In the genomic region with DNA sequence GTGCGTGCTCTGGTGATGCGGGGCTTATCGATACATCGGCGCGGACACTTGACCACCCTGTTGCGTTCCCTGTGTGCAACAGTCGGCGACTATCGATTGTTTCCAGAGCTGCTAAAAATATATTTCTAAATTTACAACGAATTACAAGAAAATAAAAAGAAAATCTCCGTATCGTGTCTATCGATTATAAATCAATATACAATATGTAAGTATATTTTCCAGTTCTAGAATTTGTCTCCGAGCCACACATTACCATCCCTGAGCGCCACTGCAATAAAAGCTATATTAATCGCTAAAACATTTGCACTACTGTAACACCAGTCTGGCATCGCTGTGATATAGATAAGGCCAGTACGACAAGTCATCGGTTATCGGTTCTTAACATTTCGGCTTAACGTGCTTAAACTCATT, we compare ENCODE assay signal across 5 fruit fly cellular contexts.
TF ChIP-seq lines count a peak whose summit lies in the region.

TSS of gene Kat60 (minus strand) at position 13 of the 411 bp plus-strand sequence.
TSS of gene Mms19 (plus strand) at position 347 of the 411 bp plus-strand sequence.

- TF ChIP-seq CTCF in whole organism, embryonic (GFP tag; optimal IDR thresholded peaks at IDR 0.05; lab: Kevin White, UChicago) = no peak

TF ChIP-seq in whole organism, adult, 20 proteins besides CTCF, POLR2A, EP300 and RAD21 (continues in another document):
- TF ChIP-seq cnc (optimal IDR thresholded peaks at IDR 0.05; lab: Kevin White, UChicago) (no peak), cic (GFP tag; optimal IDR thresholded peaks at IDR 0.05; lab: Kevin White, UChicago) (no peak), CG7045 (GFP tag; optimal IDR thresholded peaks at IDR 0.05; lab: Kevin White, UChicago) (peak; percentile 64), ovo (GFP tag; optimal IDR thresholded peaks at IDR 0.05; lab: Kevin White, UChicago) (peak; percentile 62), CG1620 (GFP tag; optimal IDR thresholded peaks at IDR 0.05; lab: Kevin White, UChicago) (peak; percentile 86), pad (GFP tag; optimal IDR thresholded peaks at IDR 0.05; lab: Kevin White, UChicago) (peak; percentile 58), CG11617 (GFP tag; optimal IDR thresholded peaks at IDR 0.05; lab: Kevin White, UChicago) (peak; percentile 56), kay (GFP tag; lab: Kevin White, UChicago; ENCODE audit: borderline replicate concordance) (no peak), Hr96 (GFP tag; optimal IDR thresholded peaks at IDR 0.05; lab: Kevin White, UChicago) (no peak), CG12768 (GFP tag; optimal IDR thresholded peaks at IDR 0.05; lab: Kevin White, UChicago) (peak; percentile 43), Crg-1 (GFP tag; optimal IDR thresholded peaks at IDR 0.05; lab: Kevin White, UChicago) (peak; percentile 17), CG5204 (GFP tag; optimal IDR thresholded peaks at IDR 0.05; lab: Kevin White, UChicago) (no peak), CG7101 (tag; optimal IDR thresholded peaks at IDR 0.05; lab: Kevin White, UChicago) (peak; percentile 61), Mnt (GFP tag; optimal IDR thresholded peaks at IDR 0.05; lab: Kevin White, UChicago) (peak; percentile 80), CG33017 (tag; optimal IDR thresholded peaks at IDR 0.05; lab: Kevin White, UChicago) (peak; percentile 44), toe (GFP tag; optimal IDR thresholded peaks at IDR 0.05; lab: Kevin White, UChicago) (peak; percentile 93), Clk (GFP tag; optimal IDR thresholded peaks at IDR 0.05; lab: Kevin White, UChicago) (peak; percentile 59)

TF ChIP-seq in whole organism, embryonic, 481 proteins besides CTCF, POLR2A, EP300 and RAD21 (continues in another document):
- TF ChIP-seq pb (GFP tag; optimal IDR thresholded peaks at IDR 0.05; lab: Kevin White, UChicago) (peak; percentile 36), chinmo (GFP tag; IDR thresholded peaks at IDR 0.05; lab: Robert Waterston, UW; ENCODE audit: partially characterized antibody) (peak; percentile 36; the same call in 2 of the 4 replicates), CG9932 (GFP tag; IDR thresholded peaks at IDR 0.05; lab: Robert Waterston, UW) (peak; percentile 91), rib (GFP tag; IDR thresholded peaks at IDR 0.05; lab: Robert Waterston, UW) (no peak), nerfin-1 (tag; optimal IDR thresholded peaks at IDR 0.05; lab: Kevin White, UChicago) (peak; percentile 25), CG4424 (GFP tag; optimal IDR thresholded peaks at IDR 0.05; lab: Kevin White, UChicago) (no peak), so (GFP tag; IDR thresholded peaks at IDR 0.05; lab: Robert Waterston, UW) (no peak), ranshi (GFP tag; IDR thresholded peaks at IDR 0.05; lab: Robert Waterston, UW) (peak; percentile 61; the same call in 1 of the 2 replicates), Mrtf (GFP tag; IDR thresholded peaks at IDR 0.05; lab: Robert Waterston, UW) (no peak), CG4328 (GFP tag; optimal IDR thresholded peaks at IDR 0.05; lab: Kevin White, UChicago) (no peak), Bgb (GFP tag; IDR thresholded peaks at IDR 0.05; lab: Robert Waterston, UW; ENCODE audit: partially characterized antibody) (peak; percentile 94), CG12071 (GFP tag; optimal IDR thresholded peaks at IDR 0.05; lab: Kevin White, UChicago) (no peak), CG10209 (GFP tag; optimal IDR thresholded peaks at IDR 0.05; lab: Kevin White, UChicago) (peak; percentile 47), Jarid2 (GFP tag; optimal IDR thresholded peaks at IDR 0.05; lab: Kevin White, UChicago) (peak; percentile 30), Rx (GFP tag; IDR thresholded peaks at IDR 0.05; lab: Robert Waterston, UW) (0 out of 2 replicates have a peak, but pooled peaks have one; percentile 30), Eip74EF (GFP tag; optimal IDR thresholded peaks at IDR 0.05; lab: Kevin White, UChicago) (no peak), CG14050 (GFP tag; IDR thresholded peaks at IDR 0.05; lab: Robert Waterston, UW) (no peak)

TF ChIP-seq in whole organism, prepupa, 60 proteins besides CTCF, POLR2A, EP300 and RAD21 (continues in another document):
- peak; percentile 50 for TF ChIP-seq CG6792 (GFP tag; optimal IDR thresholded peaks at IDR 0.05; lab: Kevin White, UChicago)
- TF ChIP-seq CG6854 (GFP tag; optimal IDR thresholded peaks at IDR 0.05; lab: Kevin White, UChicago) = no peak
- TF ChIP-seq Ets96B (tag; optimal IDR thresholded peaks at IDR 0.05; lab: Kevin White, UChicago) = peak; percentile 48
- peak; percentile 60 for TF ChIP-seq topi (GFP tag; optimal IDR thresholded peaks at IDR 0.05; lab: Kevin White, UChicago)
- TF ChIP-seq spab (GFP tag; optimal IDR thresholded peaks at IDR 0.05; lab: Kevin White, UChicago) = no peak
- TF ChIP-seq Eip93F (GFP tag; optimal IDR thresholded peaks at IDR 0.05; lab: Kevin White, UChicago) = peak; percentile 2
- peak; percentile 71 for TF ChIP-seq Hr4 (GFP tag; optimal IDR thresholded peaks at IDR 0.05; lab: Kevin White, UChicago)
- peak; percentile 75 for TF ChIP-seq Eip78C (GFP tag; lab: Kevin White, UChicago)
- TF ChIP-seq cyc (GFP tag; optimal IDR thresholded peaks at IDR 0.05; lab: Kevin White, UChicago) = peak; percentile 77
- no peak for TF ChIP-seq fkh (GFP tag; optimal IDR thresholded peaks at IDR 0.05; lab: Kevin White, UChicago)
- peak; percentile 81 for TF ChIP-seq Sox14 (GFP tag; optimal IDR thresholded peaks at IDR 0.05; lab: Kevin White, UChicago)
- TF ChIP-seq CG8632 (GFP tag; optimal IDR thresholded peaks at IDR 0.05; lab: Kevin White, UChicago) = peak; percentile 29
- TF ChIP-seq CG9139 (GFP tag; optimal IDR thresholded peaks at IDR 0.05; lab: Kevin White, UChicago) = no peak
- TF ChIP-seq CG3919 (GFP tag; optimal IDR thresholded peaks at IDR 0.05; lab: Kevin White, UChicago) = peak; percentile 43
- TF ChIP-seq eg (GFP tag; IDR thresholded peaks at IDR 0.05; lab: Robert Waterston, UW) = peak; percentile 58; the same call in 1 of the 3 replicates
- TF ChIP-seq esn (GFP tag; optimal IDR thresholded peaks at IDR 0.05; lab: Kevin White, UChicago) = peak; percentile 72
- TF ChIP-seq dac (GFP tag; optimal IDR thresholded peaks at IDR 0.05; lab: Kevin White, UChicago) = no peak
- no peak for TF ChIP-seq Smox (GFP tag; optimal IDR thresholded peaks at IDR 0.05; lab: Kevin White, UChicago)

TF ChIP-seq in whole organism, pupa, 21 proteins besides CTCF, POLR2A, EP300 and RAD21:
- TF ChIP-seq Snoo (tag; optimal IDR thresholded peaks at IDR 0.05; lab: Kevin White, UChicago) (no peak), CG14655 (GFP tag; optimal IDR thresholded peaks at IDR 0.05; lab: Kevin White, UChicago) (no peak), CG32121 (GFP tag; IDR thresholded peaks at IDR 0.05; lab: Robert Waterston, UW) (peak; percentile 25; the same call in 1 of the 2 replicates), gl (tag; optimal IDR thresholded peaks at IDR 0.05; lab: Kevin White, UChicago) (no peak), Pif1B (GFP tag; optimal IDR thresholded peaks at IDR 0.05; lab: Kevin White, UChicago) (no peak), CG4496 (GFP tag; IDR thresholded peaks at IDR 0.05; lab: Robert Waterston, UW) (peak; percentile 37; the same call in 1 of the 3 replicates), Ets98B (GFP tag; IDR thresholded peaks at IDR 0.05; lab: Robert Waterston, UW) (peak; percentile 29; the same call in 1 of the 2 replicates), CG17806 (tag; optimal IDR thresholded peaks at IDR 0.05; lab: Kevin White, UChicago) (peak; percentile 23), D1 (tag; optimal IDR thresholded peaks at IDR 0.05; lab: Kevin White, UChicago) (no peak), CG10348 (GFP tag; IDR thresholded peaks at IDR 0.05; lab: Robert Waterston, UW) (no peak), CG15710 (tag; optimal IDR thresholded peaks at IDR 0.05; lab: Kevin White, UChicago) (peak; percentile 49), rn (GFP tag; IDR thresholded peaks at IDR 0.05; lab: Robert Waterston, UW) (peak; percentile 59; the same call in 1 of the 2 replicates), CG9948 (tag; optimal IDR thresholded peaks at IDR 0.05; lab: Kevin White, UChicago) (peak; percentile 2), CG8159 (tag; optimal IDR thresholded peaks at IDR 0.05; lab: Kevin White, UChicago) (peak; percentile 47), EcR (GFP tag; optimal IDR thresholded peaks at IDR 0.05; lab: Kevin White, UChicago) (no peak), fd96Ca (GFP tag; IDR thresholded peaks at IDR 0.05; lab: Robert Waterston, UW) (peak; percentile 60; the same call in 2 of the 3 replicates)

TF ChIP-seq in whole organism, wandering third instar larva, 38 proteins besides CTCF, POLR2A, EP300 and RAD21 (continues in another document):
- no peak for TF ChIP-seq jim (GFP tag; optimal IDR thresholded peaks at IDR 0.05; lab: Kevin White, UChicago)
- no peak for TF ChIP-seq usp (GFP tag; optimal IDR thresholded peaks at IDR 0.05; lab: Kevin White, UChicago)
- TF ChIP-seq Hr83 (GFP tag; optimal IDR thresholded peaks at IDR 0.05; lab: Kevin White, UChicago; ENCODE audit: poor library complexity, severe bottlenecking) = peak; percentile 65
- TF ChIP-seq CrebA (GFP tag; optimal IDR thresholded peaks at IDR 0.05; lab: Kevin White, UChicago; ENCODE audit: borderline replicate concordance) = no peak
- peak; percentile 76 for TF ChIP-seq HLH106 (tag; optimal IDR thresholded peaks at IDR 0.05; lab: Kevin White, UChicago)
- TF ChIP-seq GATAd (GFP tag; optimal IDR thresholded peaks at IDR 0.05; lab: Kevin White, UChicago) = peak; percentile 75
- TF ChIP-seq sage (GFP tag; optimal IDR thresholded peaks at IDR 0.05; lab: Kevin White, UChicago) = no peak
- peak; percentile 55 for TF ChIP-seq psq (GFP tag; optimal IDR thresholded peaks at IDR 0.05; lab: Kevin White, UChicago)
- no peak for TF ChIP-seq lola (GFP tag; optimal IDR thresholded peaks at IDR 0.05; lab: Kevin White, UChicago)
- peak; percentile 70 for TF ChIP-seq ey (GFP tag; optimal IDR thresholded peaks at IDR 0.05; lab: Kevin White, UChicago)
- peak; percentile 64 for TF ChIP-seq dmrt93B (GFP tag; optimal IDR thresholded peaks at IDR 0.05; lab: Kevin White, UChicago)
- TF ChIP-seq Abd-B (GFP tag; optimal IDR thresholded peaks at IDR 0.05; lab: Kevin White, UChicago) = no peak
- TF ChIP-seq rgr (GFP tag; optimal IDR thresholded peaks at IDR 0.05; lab: Kevin White, UChicago) = peak; percentile 61
- no peak for TF ChIP-seq CG32264 (GFP tag; optimal IDR thresholded peaks at IDR 0.05; lab: Kevin White, UChicago)
- TF ChIP-seq woc (GFP tag; optimal IDR thresholded peaks at IDR 0.05; lab: Kevin White, UChicago) = peak; percentile 96
- TF ChIP-seq Hnf4 (GFP tag; optimal IDR thresholded peaks at IDR 0.05; lab: Kevin White, UChicago) = peak; percentile 85
- peak; percentile 77 for TF ChIP-seq h (GFP tag; optimal IDR thresholded peaks at IDR 0.05; lab: Kevin White, UChicago)
- TF ChIP-seq N (GFP tag; optimal IDR thresholded peaks at IDR 0.05; lab: Kevin White, UChicago) = no peak
- TF ChIP-seq fru (GFP tag; optimal IDR thresholded peaks at IDR 0.05; lab: Kevin White, UChicago) = peak; percentile 71
- TF ChIP-seq Vsx2 (GFP tag; optimal IDR thresholded peaks at IDR 0.05; lab: Kevin White, UChicago; ENCODE audit: partially characterized antibody) = no peak
- TF ChIP-seq Hr78 (GFP tag; optimal IDR thresholded peaks at IDR 0.05; lab: Kevin White, UChicago) = no peak
- TF ChIP-seq foxo (GFP tag; optimal IDR thresholded peaks at IDR 0.05; lab: Kevin White, UChicago) = peak in 1 of 2 experiments; percentile 79
- no peak for TF ChIP-seq dl (GFP tag; optimal IDR thresholded peaks at IDR 0.05; lab: Kevin White, UChicago; ENCODE audit: insufficient read depth in 1 of 2, partially characterized antibody in 2 of 2)
